Worm (Caenorhabditis elegans): ENCODE results near the gene clec-251.

ce11 chrV:18770623-18771022 is 23.8 kb upstream of the clec-251 start, which contains the start of gene clec-255:
- TF ChIP-seq elt-3 (tag; optimal IDR thresholded peaks at IDR 0.05) (no peak), nhr-76 (tag; optimal IDR thresholded peaks at IDR 0.05) (no peak), zip-8 (tag; optimal IDR thresholded peaks at IDR 0.05) (no peak), lin-13 (tag; optimal IDR thresholded peaks at IDR 0.05) (no peak), nhr-28 (tag; optimal IDR thresholded peaks at IDR 0.05) (no peak)

Data from whole organism, mixed stage, embryonic.